Fruit fly (Drosophila melanogaster): ENCODE results near the gene Sfp24Bb.

Sfp24Bb gene

DNA sequence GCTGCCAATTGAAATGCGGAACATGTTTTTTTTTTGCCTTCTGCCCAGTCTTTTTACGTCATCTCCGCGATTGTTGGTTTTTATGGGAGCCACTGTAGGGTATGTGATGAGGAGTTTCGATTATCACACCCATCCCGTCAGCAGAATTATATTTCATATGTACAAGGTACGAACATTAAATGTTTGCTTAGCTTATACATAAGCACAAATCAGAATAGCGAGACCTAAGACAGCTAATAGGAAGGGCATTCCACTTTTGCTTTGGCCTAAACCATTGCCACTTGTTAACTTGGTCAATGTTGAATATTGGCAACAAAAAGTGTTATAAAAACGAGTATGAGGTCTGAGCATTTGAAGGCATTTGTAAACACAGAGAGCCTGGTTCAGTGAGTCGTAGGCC is 33.7 kb upstream of the Sfp24Bb start, which contains the start of gene CG2816 (continued):
- no peak for TF ChIP-seq CG31224 (GFP tag; IDR thresholded peaks at IDR 0.05)
- no peak for TF ChIP-seq btn (GFP tag; optimal IDR thresholded peaks at IDR 0.05)
- no peak for TF ChIP-seq Scr (GFP tag; IDR thresholded peaks at IDR 0.05; ENCODE audit: partially characterized antibody)
- TF ChIP-seq Dp (GFP tag; optimal IDR thresholded peaks at IDR 0.05): no peak
- TF ChIP-seq br (optimal IDR thresholded peaks at IDR 0.05): no peak
- TF ChIP-seq dpn (GFP tag; optimal IDR thresholded peaks at IDR 0.05): peak; percentile 63 to 79
- no peak for TF ChIP-seq CG5180 (GFP tag; optimal IDR thresholded peaks at IDR 0.05)
- no peak for TF ChIP-seq CG13123 (GFP tag; optimal IDR thresholded peaks at IDR 0.05)
- TF ChIP-seq tgo (GFP tag; IDR thresholded peaks at IDR 0.05): peak; percentile 78
- TF ChIP-seq eyg (GFP tag; optimal IDR thresholded peaks at IDR 0.05): no peak
- no peak for TF ChIP-seq Nf-YA (GFP tag; IDR thresholded peaks at IDR 0.05)
- TF ChIP-seq CG7963 (GFP tag; IDR thresholded peaks at IDR 0.05; ENCODE audit: partially characterized antibody): no peak
- peak; percentile 27 for TF ChIP-seq D19B (GFP tag; optimal IDR thresholded peaks at IDR 0.05)
- TF ChIP-seq Dbx (GFP tag; IDR thresholded peaks at IDR 0.05): peak; percentile 70
- TF ChIP-seq Jarid2 (GFP tag; optimal IDR thresholded peaks at IDR 0.05): no peak
- peak; percentile 75 for TF ChIP-seq CG11560 (tag; IDR thresholded peaks at IDR 0.05)
- peak; percentile 40 for TF ChIP-seq HmgZ (tag; optimal IDR thresholded peaks at IDR 0.05)
- TF ChIP-seq CG6854 (GFP tag; optimal IDR thresholded peaks at IDR 0.05): no peak
- TF ChIP-seq tio (GFP tag; optimal IDR thresholded peaks at IDR 0.05): peak; percentile 36
- TF ChIP-seq sob (GFP tag; IDR thresholded peaks at IDR 0.05): peak; percentile 93
- no peak for TF ChIP-seq CG1792 (GFP tag; optimal IDR thresholded peaks at IDR 0.05)
- no peak for TF ChIP-seq CkIIα-i1 (GFP tag; IDR thresholded peaks at IDR 0.05)
- 0 out of 2 replicates have a peak, but pooled peaks have one; percentile 15 for TF ChIP-seq Rx (GFP tag; IDR thresholded peaks at IDR 0.05)
- peak; percentile 65; the same call in 2 of the 3 replicates for TF ChIP-seq zfh1 (GFP tag; IDR thresholded peaks at IDR 0.05)
- TF ChIP-seq E2f2 (GFP tag; IDR thresholded peaks at IDR 0.05): peak; percentile 41; the same call in 1 of the 2 replicates
- no peak for TF ChIP-seq Vsx1 (GFP tag; optimal IDR thresholded peaks at IDR 0.05)
- TF ChIP-seq Dek (tag; optimal IDR thresholded peaks at IDR 0.05): peak; percentile 76
- TF ChIP-seq CG8944 (GFP tag; optimal IDR thresholded peaks at IDR 0.05): peak; percentile 58
- TF ChIP-seq ab (GFP tag; optimal IDR thresholded peaks at IDR 0.05): peak; percentile 47
- TF ChIP-seq ranshi (GFP tag; IDR thresholded peaks at IDR 0.05): no peak; the same call in 1 of the 2 replicates
- TF ChIP-seq stwl (tag; optimal IDR thresholded peaks at IDR 0.05): no peak
- peak; percentile 71 for TF ChIP-seq CG7839 (tag; optimal IDR thresholded peaks at IDR 0.05)
- no peak for TF ChIP-seq ATbp (GFP tag; optimal IDR thresholded peaks at IDR 0.05)
- TF ChIP-seq zfh2 (GFP tag; optimal IDR thresholded peaks at IDR 0.05): peak; percentile 93
- TF ChIP-seq CG31441 (GFP tag; IDR thresholded peaks at IDR 0.05): no peak
- no peak for TF ChIP-seq CG4328 (GFP tag; optimal IDR thresholded peaks at IDR 0.05)
- TF ChIP-seq CoRest (tag; optimal IDR thresholded peaks at IDR 0.05): peak; percentile 49
- TF ChIP-seq CG1602 (GFP tag; optimal IDR thresholded peaks at IDR 0.05): no peak
- TF ChIP-seq tup (GFP tag; optimal IDR thresholded peaks at IDR 0.05): no peak
- no peak for TF ChIP-seq sima (GFP tag; optimal IDR thresholded peaks at IDR 0.05)
- no peak for TF ChIP-seq cad (GFP tag; optimal IDR thresholded peaks at IDR 0.05)
- no peak for TF ChIP-seq ac (GFP tag; optimal IDR thresholded peaks at IDR 0.05)
- peak; percentile 92 for TF ChIP-seq CG14014 (GFP tag; IDR thresholded peaks at IDR 0.05)
- TF ChIP-seq Six4 (GFP tag; optimal IDR thresholded peaks at IDR 0.05): no peak
- peak; percentile 45; the same call in 1 of the 2 replicates for TF ChIP-seq CG32772 (GFP tag; IDR thresholded peaks at IDR 0.05)
- peak; percentile 72 for TF ChIP-seq Usf (GFP tag; optimal IDR thresholded peaks at IDR 0.05)
- peak; percentile 33 for TF ChIP-seq BtbVII (GFP tag; optimal IDR thresholded peaks at IDR 0.05)
- peak; percentile 53 for TF ChIP-seq tin (GFP tag; optimal IDR thresholded peaks at IDR 0.05)
- no peak for TF ChIP-seq CG15479 (GFP tag; optimal IDR thresholded peaks at IDR 0.05)
- TF ChIP-seq ap (GFP tag; IDR thresholded peaks at IDR 0.05): peak; percentile 69
- peak; percentile 26 for TF ChIP-seq Atf3 (GFP tag; optimal IDR thresholded peaks at IDR 0.05)
- TF ChIP-seq psq (GFP tag; optimal IDR thresholded peaks at IDR 0.05): peak; percentile 18

All from whole organism, embryonic.